Worm (Caenorhabditis elegans): ENCODE measurements around the gene clec-223.

The clec-223 gene

DNA sequence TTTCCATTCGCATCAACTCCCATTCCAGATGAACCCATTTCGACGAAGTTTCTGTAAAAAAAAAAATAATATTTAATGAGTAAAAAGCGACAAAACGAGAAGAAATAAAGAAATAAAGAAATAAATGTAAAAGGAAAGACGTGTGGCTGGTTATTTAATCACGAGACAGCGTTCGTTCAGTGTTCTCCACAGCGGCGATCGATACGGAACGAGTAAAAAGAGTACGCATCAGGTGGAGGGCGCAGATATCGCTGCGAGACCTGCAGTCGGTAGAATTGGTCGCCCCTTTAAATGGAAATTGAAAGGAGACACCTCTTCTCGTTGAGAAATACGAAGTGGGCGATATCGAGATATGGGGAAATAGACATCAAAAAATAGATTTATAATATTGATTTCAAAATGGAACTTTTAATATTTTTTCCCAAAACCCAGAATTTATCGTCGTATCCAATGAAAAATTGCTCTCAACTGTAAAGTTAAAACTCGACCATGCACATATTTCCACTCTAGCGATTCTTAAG is 44.2 kb upstream of the clec-223 start, which contains the start of gene pqn-70:
Gene pqn-70, minus strand, starts transcription at position 51 of the 521 bp plus-strand sequence.
- TF ChIP-seq unc-62 (GFP tag; optimal IDR thresholded peaks at IDR 0.05): no peak
- no peak for TF ChIP-seq ZK546.5 (tag; optimal IDR thresholded peaks at IDR 0.05)
- TF ChIP-seq F13H6.1 (tag; optimal IDR thresholded peaks at IDR 0.05): peak; percentile 84
- peak; percentile 83 for TF ChIP-seq lin-13 (GFP tag; optimal IDR thresholded peaks at IDR 0.05)
- peak; percentile 71 for TF ChIP-seq mab-5 (tag; optimal IDR thresholded peaks at IDR 0.05)
- peak; percentile 9 for TF ChIP-seq nhr-12 (tag; optimal IDR thresholded peaks at IDR 0.05)
- TF ChIP-seq nhr-10 (tag; optimal IDR thresholded peaks at IDR 0.05): no peak
- TF ChIP-seq Y55F3AM.14 (GFP tag; optimal IDR thresholded peaks at IDR 0.05): peak; percentile 29
- no peak for TF ChIP-seq ceh-16 (tag; optimal IDR thresholded peaks at IDR 0.05)
- TF ChIP-seq R02D3.7 (tag; optimal IDR thresholded peaks at IDR 0.05): no peak
- no peak for TF ChIP-seq elt-1 (tag; optimal IDR thresholded peaks at IDR 0.05)
- peak; percentile 82 for TF ChIP-seq nhr-25 (tag; optimal IDR thresholded peaks at IDR 0.05)
- TF ChIP-seq blmp-1 (tag; optimal IDR thresholded peaks at IDR 0.05; ENCODE audit: insufficient read depth): peak; percentile 77
- TF ChIP-seq nhr-6 (tag; optimal IDR thresholded peaks at IDR 0.05): peak; percentile 40
- TF ChIP-seq mbf-1 (tag; optimal IDR thresholded peaks at IDR 0.05): no peak
- peak; percentile 87 for TF ChIP-seq sma-9 (GFP tag; optimal IDR thresholded peaks at IDR 0.05)
- no peak for TF ChIP-seq sma-9 (tag; optimal IDR thresholded peaks at IDR 0.05)
- TF ChIP-seq snpc-4 (tag; optimal IDR thresholded peaks at IDR 0.05): peak; percentile 71
- peak; percentile 55 for TF ChIP-seq fos-1 (tag; optimal IDR thresholded peaks at IDR 0.05)
- peak; percentile 81 for TF ChIP-seq nhr-129 (tag; optimal IDR thresholded peaks at IDR 0.05)
- peak; percentile 91 for TF ChIP-seq lin-11 (tag; optimal IDR thresholded peaks at IDR 0.05)
- TF ChIP-seq C34F6.9 (tag; optimal IDR thresholded peaks at IDR 0.05): peak; percentile 92
- no peak for TF ChIP-seq nhr-23 (tag; optimal IDR thresholded peaks at IDR 0.05)
- peak; percentile 89 for TF ChIP-seq crh-2 (tag; optimal IDR thresholded peaks at IDR 0.05)
- peak; percentile 86 for TF ChIP-seq sma-3 (GFP tag; optimal IDR thresholded peaks at IDR 0.05)
- peak; percentile 37 for TF ChIP-seq ama-1 (optimal IDR thresholded peaks at IDR 0.05)
- TF ChIP-seq gmeb-1 (tag; optimal IDR thresholded peaks at IDR 0.05): peak; percentile 78
- peak in 1 of 2 experiments; percentile 23 for TF ChIP-seq mdl-1 (tag; optimal IDR thresholded peaks at IDR 0.05)
- TF ChIP-seq unc-55 (GFP tag; optimal IDR thresholded peaks at IDR 0.05): peak; percentile 91
- peak; percentile 67 to 92 for TF ChIP-seq lsy-2 (tag; optimal IDR thresholded peaks at IDR 0.05)
- TF ChIP-seq egl-27 (tag; optimal IDR thresholded peaks at IDR 0.05): peak; percentile 45
- TF ChIP-seq unc-39 (tag; optimal IDR thresholded peaks at IDR 0.05): no peak
- peak; percentile 83 for TF ChIP-seq sem-4 (tag; optimal IDR thresholded peaks at IDR 0.05)
- TF ChIP-seq skn-1 (tag; optimal IDR thresholded peaks at IDR 0.05): no peak
- no peak for TF ChIP-seq alr-1 (tag; optimal IDR thresholded peaks at IDR 0.05)
- TF ChIP-seq zag-1 (tag; optimal IDR thresholded peaks at IDR 0.05): peak; percentile 57
- TF ChIP-seq ztf-4 (tag; optimal IDR thresholded peaks at IDR 0.05): peak; percentile 59
- peak; percentile 78 for TF ChIP-seq ceh-82 (tag; optimal IDR thresholded peaks at IDR 0.05)
- peak; percentile 85 for TF ChIP-seq nhr-21 (tag; optimal IDR thresholded peaks at IDR 0.05)
- no peak for TF ChIP-seq dmd-4 (tag; optimal IDR thresholded peaks at IDR 0.05)

DNA sequence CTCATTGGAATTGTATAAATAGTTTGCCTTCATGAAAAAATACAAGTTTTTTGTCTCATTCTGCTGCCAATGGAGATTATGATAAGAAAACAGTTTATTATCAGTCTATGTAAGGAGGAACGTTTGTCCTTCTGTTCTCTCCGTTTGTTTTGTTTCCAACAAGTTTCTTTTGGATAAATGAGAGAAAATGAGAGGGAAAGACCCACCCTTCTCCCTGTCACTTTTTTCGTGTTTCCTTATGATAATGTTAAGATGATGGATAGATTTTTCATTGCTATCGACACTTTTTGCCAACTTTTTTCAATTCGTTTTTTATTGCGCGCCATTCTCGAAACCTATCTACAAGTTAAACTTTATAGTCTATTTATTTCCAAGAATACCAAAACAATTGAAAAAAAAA is 41.8 kb upstream of the clec-223 start:
- peak; percentile 53 for TF ChIP-seq blmp-1 (tag; optimal IDR thresholded peaks at IDR 0.05; ENCODE audit: insufficient read depth)
- no peak for TF ChIP-seq egl-27 (tag; optimal IDR thresholded peaks at IDR 0.05)

ce11 chrV:11234350-11234749 is 38.6 kb upstream of the clec-223 start, which contains the start of gene T19B10.5:
T19B10.5 (plus strand) TSS chrV:11234650.
- TF ChIP-seq mab-5 (tag; optimal IDR thresholded peaks at IDR 0.05) (no peak), fos-1 (tag; optimal IDR thresholded peaks at IDR 0.05) (no peak), aly-2 (tag; optimal IDR thresholded peaks at IDR 0.05) (no peak), blmp-1 (tag; optimal IDR thresholded peaks at IDR 0.05; ENCODE audit: insufficient read depth) (no peak), nhr-6 (tag; optimal IDR thresholded peaks at IDR 0.05) (no peak), F13H6.1 (tag; optimal IDR thresholded peaks at IDR 0.05) (no peak)
